Fruit fly (Drosophila melanogaster): ENCODE results near the gene CG42727.

CG42727 gene

DNA sequence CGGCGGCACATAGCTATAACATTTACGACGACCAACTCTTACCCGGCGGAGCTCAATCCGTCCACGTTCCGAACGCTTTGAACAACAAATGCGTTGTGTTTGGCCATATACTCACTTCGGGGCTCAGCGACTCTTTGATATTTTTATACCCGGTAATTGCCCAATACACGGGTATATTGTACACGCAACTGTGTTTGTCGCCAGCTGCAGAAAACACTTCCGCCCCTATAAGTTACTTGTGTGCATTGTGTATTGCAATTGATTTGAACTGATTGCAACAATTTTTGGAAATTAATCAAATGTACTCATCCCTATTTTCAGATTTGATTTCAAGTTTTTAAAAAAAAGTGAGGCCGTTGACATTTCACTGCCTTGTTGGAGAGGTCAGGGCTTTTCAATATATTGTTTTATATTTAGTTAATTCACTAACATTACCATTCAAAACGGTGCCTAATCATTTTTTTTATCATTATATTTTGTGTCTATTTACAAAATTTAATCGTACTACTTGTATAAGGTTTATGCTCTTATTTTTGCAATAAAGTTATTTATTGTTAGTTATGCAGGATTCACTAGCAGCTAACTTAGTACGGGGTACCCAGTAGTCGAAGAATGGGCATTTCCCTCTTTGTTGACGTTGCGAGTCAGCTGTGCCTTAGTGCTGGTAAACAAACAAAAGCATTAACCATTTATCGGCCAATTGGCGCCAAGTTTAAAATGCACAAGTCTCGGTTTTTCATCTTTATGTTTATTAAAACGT, 4.7 kb upstream of the CG42727 start, which contains the start of gene Nagk:
Nagk (minus strand) TSS at position 331 of the 760 bp plus-strand sequence.
- TF ChIP-seq CG17801 (GFP tag; optimal IDR thresholded peaks at IDR 0.05; ENCODE audit: partially characterized antibody): peak; percentile 8

dm6 chr3R:15345198-15346017, 2.4 kb upstream of the CG42727 start:
- TF ChIP-seq CG17801 (GFP tag; optimal IDR thresholded peaks at IDR 0.05; ENCODE audit: partially characterized antibody): no peak

- no peak for TF ChIP-seq CG17801 (GFP tag; optimal IDR thresholded peaks at IDR 0.05; ENCODE audit: partially characterized antibody)
Observed at dm6 chr3R:15346018-15346383, 1.8 kb upstream of the CG42727 start, which contains the start of the genes Surf4 and CG31301. Gene Surf4, minus strand, starts transcription at chr3R:15346176. Gene CG31301, plus strand, starts transcription at chr3R:15346205.

DNA sequence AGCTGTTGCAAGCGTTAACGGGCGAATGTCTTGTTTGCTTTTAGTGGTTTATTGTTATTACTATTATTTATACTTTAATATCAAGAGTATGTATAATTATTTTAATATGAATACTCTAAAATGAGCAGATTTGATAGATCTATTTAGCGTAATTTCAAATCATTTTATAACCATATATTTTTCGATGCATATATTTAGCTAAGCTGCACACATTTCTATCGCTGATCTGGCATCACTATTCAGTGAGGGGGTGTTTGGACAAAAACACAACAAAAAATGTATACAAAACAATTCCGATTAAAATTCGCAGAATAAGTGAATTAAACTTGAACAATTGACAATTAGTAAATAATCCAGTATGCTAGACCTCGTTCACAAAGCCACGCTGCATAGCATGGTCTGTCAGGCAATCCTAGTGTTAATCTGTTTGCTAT, 3.2 kb downstream of the CG42727 start, which contains the start of the genes Trs33 and Tmtc4:
Trs33 (minus strand) TSS at position 3 of the 434 bp plus-strand sequence.
Tmtc4 (plus strand) TSS at position 233 of the 434 bp plus-strand sequence.
- peak; percentile 57 for TF ChIP-seq CG17801 (GFP tag; optimal IDR thresholded peaks at IDR 0.05; ENCODE audit: partially characterized antibody)

DNA sequence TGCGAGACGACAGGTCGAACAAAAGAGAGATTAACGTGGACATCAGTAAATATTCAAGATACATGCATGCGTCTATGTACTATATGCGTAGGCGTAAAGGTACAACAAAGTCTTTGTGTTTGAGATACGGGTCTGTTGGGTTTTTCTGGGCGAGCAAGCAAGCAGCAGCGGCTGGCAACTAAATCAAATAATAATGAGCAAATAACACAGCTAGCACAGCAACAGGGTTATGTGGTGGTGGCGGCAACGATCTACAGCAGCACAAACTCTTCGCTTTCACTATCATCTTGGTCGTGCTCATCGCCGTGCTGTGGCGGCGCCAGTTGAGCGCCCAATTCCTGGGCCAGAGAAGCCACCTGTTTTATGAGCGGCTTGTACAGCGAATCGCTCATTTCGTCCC, 6.2 kb downstream of the CG42727 start:
- no peak for TF ChIP-seq CG17801 (GFP tag; optimal IDR thresholded peaks at IDR 0.05; ENCODE audit: partially characterized antibody)

DNA sequence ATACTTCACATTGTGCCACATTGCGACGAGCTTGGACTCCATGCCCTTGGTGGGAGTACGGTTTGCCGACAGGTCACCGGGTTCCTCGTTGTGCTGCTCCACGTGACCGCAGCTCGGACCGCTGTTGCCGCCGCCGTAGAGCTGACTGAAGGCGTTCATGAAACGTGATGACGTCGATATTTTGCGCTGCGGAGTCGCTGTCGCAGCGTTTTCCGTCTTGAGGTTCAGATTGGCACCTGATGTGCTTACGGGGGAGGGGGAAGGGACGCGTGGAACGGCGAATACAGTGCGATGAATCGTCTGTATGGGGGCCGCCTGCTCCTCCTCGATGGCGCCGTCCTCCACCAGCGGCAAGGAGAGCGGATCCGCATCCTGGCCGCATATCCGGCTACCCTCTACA, 8.3 kb downstream of the CG42727 start:
- no peak for TF ChIP-seq CG17801 (GFP tag; optimal IDR thresholded peaks at IDR 0.05; ENCODE audit: partially characterized antibody)

dm6 chr3R:15356645-15357431, 9.0 kb downstream of the CG42727 start, which contains the start of the genes Atg4b and Hibch:
Gene Atg4b, minus strand, starts transcription at chr3R:15356924.
Gene Hibch, plus strand, starts transcription at chr3R:15357229.
- peak; percentile 90 for TF ChIP-seq CG17801 (GFP tag; optimal IDR thresholded peaks at IDR 0.05; ENCODE audit: partially characterized antibody)

DNA sequence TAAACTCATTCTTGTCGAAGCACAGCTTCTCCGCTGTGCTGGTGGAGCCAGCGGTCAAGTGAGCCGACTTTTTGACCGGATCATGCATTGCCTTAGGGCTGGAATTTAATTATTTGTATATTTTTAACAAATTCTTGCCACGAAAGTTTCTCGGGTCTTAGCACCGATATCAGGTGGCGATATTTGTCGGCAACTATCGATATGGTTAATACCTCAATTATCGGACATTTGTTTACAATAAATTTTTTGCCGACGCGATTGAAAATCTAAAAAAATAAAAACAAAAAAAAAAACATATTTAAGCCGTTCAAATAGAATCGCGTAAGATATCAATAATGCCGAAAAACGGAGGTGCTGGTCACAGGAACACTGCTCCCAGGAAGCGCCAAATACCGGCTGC, 13.6 kb downstream of the CG42727 start, which contains the start of the genes Cog2 and Trax:
Cog2 (minus strand) TSS at position 168 of the 400 bp plus-strand sequence.
Trax (plus strand) TSS at position 203 of the 400 bp plus-strand sequence.
- TF ChIP-seq CG17801 (GFP tag; optimal IDR thresholded peaks at IDR 0.05; ENCODE audit: partially characterized antibody): peak; percentile 65

DNA sequence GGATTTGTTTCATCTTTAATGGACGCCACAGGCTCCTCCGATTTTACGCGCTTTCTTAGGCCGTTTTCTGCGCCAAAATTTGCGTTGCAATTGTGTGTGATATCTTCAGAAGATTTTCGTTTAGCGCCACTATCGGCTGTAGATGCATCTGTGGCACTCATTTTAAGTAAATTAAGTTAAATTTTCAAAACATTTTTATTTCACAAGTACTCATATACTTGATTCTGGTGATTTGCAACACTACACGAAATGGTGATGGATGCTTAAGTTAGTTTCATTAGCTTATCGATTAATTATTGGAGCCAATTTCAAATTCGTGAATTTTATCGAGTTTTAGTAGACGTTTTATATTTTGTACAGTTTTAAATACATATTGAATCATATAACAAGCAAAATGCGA, 15.8 kb downstream of the CG42727 start, which contains the start of gene CG6171:
CG6171 (minus strand) TSS at position 250 of the 400 bp plus-strand sequence.
- TF ChIP-seq CG17801 (GFP tag; optimal IDR thresholded peaks at IDR 0.05; ENCODE audit: partially characterized antibody): peak; percentile 10

DNA sequence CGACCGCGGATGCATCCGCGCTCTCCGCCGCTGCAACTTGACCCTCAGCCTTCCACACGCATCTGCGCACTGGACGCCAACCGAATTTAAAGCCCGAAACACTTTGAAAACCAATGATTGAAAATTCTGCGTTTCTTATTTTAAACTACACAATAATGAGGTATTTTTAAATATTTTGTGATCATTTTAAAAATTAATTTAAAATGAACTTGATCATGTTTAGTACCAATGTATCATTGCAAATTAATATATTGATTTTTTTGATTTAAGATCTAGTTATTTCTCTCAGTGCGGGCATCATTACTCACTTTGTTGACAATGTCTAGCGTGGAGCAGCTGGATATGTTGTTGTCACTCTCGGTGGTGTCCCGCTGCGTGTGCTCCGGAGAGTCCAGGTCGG, 19.0 kb downstream of the CG42727 start:
- TF ChIP-seq CG17801 (GFP tag; optimal IDR thresholded peaks at IDR 0.05; ENCODE audit: partially characterized antibody): peak; percentile 6

DNA sequence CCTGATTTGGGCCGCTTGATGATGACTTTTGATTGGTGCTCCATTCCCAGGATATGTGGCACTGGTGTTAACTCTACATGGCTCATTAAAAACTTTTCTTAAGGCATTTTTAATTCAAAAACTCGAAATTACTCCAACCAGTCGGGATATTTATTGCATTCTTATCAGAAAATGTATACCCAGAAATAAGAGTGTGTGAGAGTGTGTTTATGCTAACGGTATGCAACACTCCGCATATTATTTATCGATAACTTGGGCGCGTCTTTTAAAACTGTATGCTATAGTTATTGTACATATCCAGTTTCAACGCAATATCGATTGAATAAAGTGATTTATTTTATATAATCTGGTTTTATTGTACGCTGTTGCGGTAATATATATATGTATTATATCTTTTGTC, 19.6 kb downstream of the CG42727 start, which contains the start of gene CG34404:
CG34404 (minus strand) TSS at position 189 of the 400 bp plus-strand sequence.
- no peak for TF ChIP-seq CG17801 (GFP tag; optimal IDR thresholded peaks at IDR 0.05; ENCODE audit: partially characterized antibody)

DNA sequence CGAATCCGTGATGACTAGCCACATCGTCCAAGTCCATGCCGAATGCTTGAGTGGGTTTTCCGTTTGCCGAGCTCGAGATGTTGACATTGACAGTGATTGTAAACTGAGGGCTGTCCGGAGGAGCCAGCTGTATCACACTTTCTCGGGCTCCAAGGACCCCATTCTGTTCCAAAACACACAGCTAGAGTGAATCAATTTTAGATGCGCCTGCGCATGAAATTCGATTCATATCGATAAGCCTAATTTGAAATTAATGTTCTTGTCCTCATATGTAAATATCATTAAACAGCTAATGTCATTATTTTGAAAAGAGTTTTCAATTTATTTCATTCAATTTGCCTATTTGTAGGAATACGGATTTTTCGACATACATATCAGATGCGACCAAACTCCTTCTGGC, 21.9 kb downstream of the CG42727 start, which contains the start of gene CG14868:
CG14868 (minus strand) TSS at position 204 of the 400 bp plus-strand sequence.
- no peak for TF ChIP-seq CG17801 (GFP tag; optimal IDR thresholded peaks at IDR 0.05; ENCODE audit: partially characterized antibody)

dm6 chr3R:15371833-15372232, 24.0 kb downstream of the CG42727 start, which contains the start of the genes Ccm3 and CG6136:
Gene Ccm3, plus strand, starts transcription at chr3R:15371957.
Gene CG6136, minus strand, starts transcription at chr3R:15372212.
- TF ChIP-seq CG17801 (GFP tag; optimal IDR thresholded peaks at IDR 0.05; ENCODE audit: partially characterized antibody): peak; percentile 67

DNA sequence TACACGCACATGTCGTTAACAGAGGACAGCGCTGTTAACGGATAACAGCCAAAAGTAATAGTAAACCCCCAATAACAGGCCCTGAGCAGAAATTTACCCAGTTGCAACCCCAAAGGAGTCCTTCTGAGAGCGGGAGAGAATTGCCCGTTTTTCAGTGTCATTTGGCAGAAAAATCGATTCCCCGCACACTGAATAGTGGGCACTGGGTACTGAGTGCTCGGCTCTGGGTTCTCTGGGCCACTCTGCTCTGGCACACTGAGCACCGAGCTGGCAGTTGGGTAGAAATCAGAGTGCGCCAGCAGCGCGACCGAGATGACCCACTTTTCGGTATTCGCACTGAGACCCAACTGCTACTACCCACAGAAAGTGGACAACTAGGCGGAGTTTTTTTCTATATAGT, 26.5 kb downstream of the CG42727 start, which contains the start of gene Rbp:
Rbp (plus strand) TSS at position 239 of the 400 bp plus-strand sequence.
- no peak for TF ChIP-seq CG17801 (GFP tag; optimal IDR thresholded peaks at IDR 0.05; ENCODE audit: partially characterized antibody)

All from ovary, adult (tissue).